Worm (Caenorhabditis elegans) whole organism, L2 larva: ENCODE results near the gene cor-1.
A peak's percentile ranks its signal among the peaks of the same experiment; 100 is the strongest.

Experiments
- C34F6.9 ChIP-seq: fragments of 150-350 bp; optimal IDR thresholded peaks from 2 replicates; lab custom pipeline; 2014; ENCODE audit warnings: missing biosample characterization, missing genetic modification characterization
- F13H6.1 ChIP-seq: sonication (generic microtip); optimal IDR thresholded peaks from 2 replicates; lab custom pipeline; 2016; ENCODE audit warnings: missing genetic modification characterization, missing compliant biosample characterization
- R02D3.7 ChIP-seq: fragments of 150-350 bp; optimal IDR thresholded peaks from 2 replicates; lab custom pipeline; 2014; ENCODE audit warnings: missing biosample characterization, missing genetic modification characterization
- Y55F3AM.14 ChIP-seq: fragments of 200-800 bp; sonication (Bioruptor generic); optimal IDR thresholded peaks from 2 replicates; lab custom pipeline; 2018; ENCODE audit warnings: mild to moderate bottlenecking, missing genetic modification characterization, missing compliant biosample characterization
- ZK546.5 ChIP-seq: sonication (generic microtip); optimal IDR thresholded peaks from 2 replicates; lab custom pipeline; 2017; ENCODE audit warnings: missing biosample characterization, missing genetic modification characterization
- alr-1 ChIP-seq: fragments of 150-350 bp; optimal IDR thresholded peaks from 2 replicates; lab custom pipeline; 2014; ENCODE audit warnings: missing biosample characterization, missing genetic modification characterization
- aly-2 ChIP-seq: fragments of 150-350 bp; optimal IDR thresholded peaks from 2 replicates; lab custom pipeline; 2014; ENCODE audit warnings: missing biosample characterization, missing genetic modification characterization
- ama-1 ChIP-seq: fragments of 150-350 bp; optimal IDR thresholded peaks from 2 replicates; lab custom pipeline; 2018; ENCODE audit warnings: inconsistent platforms
- blmp-1 ChIP-seq: sonication (generic microtip); optimal IDR thresholded peaks from 2 replicates; lab custom pipeline; 2017; ENCODE audit warnings: missing genetic modification characterization, mild to moderate bottlenecking, missing compliant biosample characterization, antibody characterized with exemption, moderate library complexity; ENCODE audit not compliant: insufficient read depth
- ceh-16 ChIP-seq: fragments of 150-350 bp; optimal IDR thresholded peaks from 2 replicates; lab custom pipeline; 2014; ENCODE audit warnings: missing biosample characterization, missing genetic modification characterization
- ceh-82 ChIP-seq: fragments of 150-350 bp; optimal IDR thresholded peaks from 2 replicates; lab custom pipeline; 2014; ENCODE audit warnings: missing biosample characterization, missing genetic modification characterization
- crh-2 ChIP-seq: sonication (generic microtip); optimal IDR thresholded peaks from 2 replicates; lab custom pipeline; 2017; ENCODE audit warnings: missing biosample characterization, missing genetic modification characterization
- dmd-4 ChIP-seq: sonication (generic microtip); optimal IDR thresholded peaks from 2 replicates; lab custom pipeline; 2017; ENCODE audit warnings: missing biosample characterization, missing genetic modification characterization
- egl-27 ChIP-seq: sonication (generic microtip); optimal IDR thresholded peaks from 3 replicates; lab custom pipeline; 2017; ENCODE audit warnings: missing biosample characterization, missing genetic modification reagents, missing genetic modification characterization
- elt-1 ChIP-seq: fragments of 150-350 bp; optimal IDR thresholded peaks from 2 replicates; lab custom pipeline; 2014; ENCODE audit warnings: missing biosample characterization, missing genetic modification characterization
- elt-3 ChIP-seq: sonication (generic microtip); optimal IDR thresholded peaks from 2 replicates; lab custom pipeline; 2017; ENCODE audit warnings: missing biosample characterization, missing genetic modification characterization
- fos-1 ChIP-seq: fragments of 150-350 bp; optimal IDR thresholded peaks from 2 replicates; lab custom pipeline; 2014; ENCODE audit warnings: missing biosample characterization, missing genetic modification characterization
- gmeb-1 ChIP-seq: fragments of 150-350 bp; optimal IDR thresholded peaks from 2 replicates; lab custom pipeline; 2014; ENCODE audit warnings: missing biosample characterization, missing genetic modification characterization
- lin-11 ChIP-seq: fragments of 150-350 bp; sonication (generic microtip); optimal IDR thresholded peaks from 2 replicates; lab custom pipeline; 2014; ENCODE audit warnings: missing biosample characterization, missing genetic modification characterization, inconsistent platforms, mixed read lengths
- lin-13 ChIP-seq: fragments of 150-350 bp; optimal IDR thresholded peaks from 2 replicates; lab custom pipeline; 2014; ENCODE audit warnings: missing biosample characterization, missing genetic modification reagents, missing genetic modification characterization
- lin-39 ChIP-seq: fragments of 150-350 bp; optimal IDR thresholded peaks from 2 replicates; lab custom pipeline; 2014; ENCODE audit warnings: missing biosample characterization, missing genetic modification reagents, missing genetic modification characterization
- lsy-2 ChIP-seq, 2 experiments: fragments of 150-350 bp in 1 of 2; sonication (generic microtip) in 1 of 2; optimal IDR thresholded peaks; 2 replicates each; lab custom pipeline; 2014 to 2017; ENCODE audit warnings: missing biosample characterization in 2 of 2, missing genetic modification characterization in 2 of 2
- mab-5 ChIP-seq: fragments of 150-350 bp; optimal IDR thresholded peaks from 2 replicates; lab custom pipeline; 2014; ENCODE audit warnings: missing biosample characterization, missing genetic modification characterization
- mbf-1 ChIP-seq: sonication (generic microtip); optimal IDR thresholded peaks from 2 replicates; lab custom pipeline; 2017; ENCODE audit warnings: missing biosample characterization, missing genetic modification characterization
- mdl-1 ChIP-seq, 2 experiments: fragments of 150-350 bp in 1 of 2; sonication (generic microtip) in 1 of 2; optimal IDR thresholded peaks; 2 replicates each; lab custom pipeline; 2017; ENCODE audit warnings: missing biosample characterization in 2 of 2, missing genetic modification characterization in 2 of 2
- nhr-10 ChIP-seq: sonication (generic microtip); optimal IDR thresholded peaks from 2 replicates; lab custom pipeline; 2017; ENCODE audit warnings: missing biosample characterization, missing genetic modification characterization
- nhr-11 ChIP-seq: fragments of 150-350 bp; optimal IDR thresholded peaks from 2 replicates; lab custom pipeline; 2014; ENCODE audit warnings: missing biosample characterization, missing genetic modification characterization
- nhr-12 ChIP-seq: fragments of 150-350 bp; optimal IDR thresholded peaks from 2 replicates; lab custom pipeline; 2014; ENCODE audit warnings: missing biosample characterization, missing genetic modification characterization
- nhr-129 ChIP-seq: fragments of 150-350 bp; optimal IDR thresholded peaks from 2 replicates; lab custom pipeline; 2014; ENCODE audit warnings: missing biosample characterization, missing genetic modification characterization
- nhr-21 ChIP-seq: fragments of 150-350 bp; optimal IDR thresholded peaks from 2 replicates; lab custom pipeline; 2014; ENCODE audit warnings: missing biosample characterization, missing genetic modification characterization
- nhr-23 ChIP-seq: fragments of 150-350 bp; optimal IDR thresholded peaks from 2 replicates; lab custom pipeline; 2014; ENCODE audit warnings: missing biosample characterization, missing genetic modification reagents, missing genetic modification characterization
- nhr-237 ChIP-seq: fragments of 150-350 bp; optimal IDR thresholded peaks from 2 replicates; lab custom pipeline; 2014; ENCODE audit warnings: missing biosample characterization, missing genetic modification characterization
- nhr-25 ChIP-seq: fragments of 150-350 bp; sonication (generic microtip); optimal IDR thresholded peaks from 3 replicates; lab custom pipeline; 2014; ENCODE audit warnings: missing biosample characterization, missing genetic modification characterization
- nhr-6 ChIP-seq: fragments of 150-350 bp; optimal IDR thresholded peaks from 2 replicates; lab custom pipeline; 2014; ENCODE audit warnings: missing biosample characterization, missing genetic modification characterization
- nhr-77 ChIP-seq: fragments of 150-350 bp; optimal IDR thresholded peaks from 2 replicates; lab custom pipeline; 2014; ENCODE audit warnings: missing biosample characterization, missing genetic modification characterization
- peb-1 ChIP-seq: fragments of 150-350 bp; optimal IDR thresholded peaks from 2 replicates; lab custom pipeline; 2014; ENCODE audit warnings: missing biosample characterization, missing genetic modification characterization
- sem-4 ChIP-seq: fragments of 150-350 bp; optimal IDR thresholded peaks from 2 replicates; lab custom pipeline; 2014; ENCODE audit warnings: missing biosample characterization, missing genetic modification reagents, missing genetic modification characterization
- skn-1 ChIP-seq: sonication (generic microtip); optimal IDR thresholded peaks from 2 replicates; lab custom pipeline; 2017; ENCODE audit warnings: missing biosample characterization, missing genetic modification characterization
- sma-3 ChIP-seq: sonication (generic microtip); optimal IDR thresholded peaks from 2 replicates; lab custom pipeline; 2016; ENCODE audit warnings: missing genetic modification reagents, missing genetic modification characterization, missing compliant biosample characterization
- sma-9 ChIP-seq, 2 experiments: fragments of 150-350 bp in 1 of 2; sonication (generic microtip) in 1 of 2; optimal IDR thresholded peaks; 2 replicates each; lab custom pipeline; 2014 to 2016; ENCODE audit warnings: missing genetic modification characterization in 2 of 2, mild to moderate bottlenecking in 1 of 2, missing biosample characterization in 1 of 2, missing compliant biosample characterization in 1 of 2, missing genetic modification reagents in 1 of 2, moderate library complexity in 1 of 2
- snpc-4 ChIP-seq: fragments of 150-350 bp; optimal IDR thresholded peaks from 2 replicates; lab custom pipeline; 2014; ENCODE audit warnings: missing biosample characterization, missing genetic modification characterization
- unc-39 ChIP-seq: fragments of 150-350 bp; optimal IDR thresholded peaks from 2 replicates; lab custom pipeline; 2014; ENCODE audit warnings: missing biosample characterization, missing genetic modification characterization
- unc-55 ChIP-seq: fragments of 150-350 bp; sonication (generic microtip); optimal IDR thresholded peaks from 3 replicates; lab custom pipeline; 2014; ENCODE audit warnings: missing biosample characterization, missing genetic modification reagents, missing genetic modification characterization
- unc-62 ChIP-seq: fragments of 150-350 bp; optimal IDR thresholded peaks from 2 replicates; lab custom pipeline; 2014; ENCODE audit warnings: missing biosample characterization, missing genetic modification reagents, missing genetic modification characterization
- zag-1 ChIP-seq: fragments of 150-350 bp; optimal IDR thresholded peaks from 2 replicates; lab custom pipeline; 2014; ENCODE audit warnings: missing biosample characterization, missing genetic modification characterization
- ztf-1 ChIP-seq: fragments of 200-800 bp; sonication (Bioruptor generic); conservative IDR thresholded peaks from 2 replicates; pipeline ENCODE4 v1.3.6; 2022; ENCODE audit warnings: missing genetic modification characterization, missing compliant biosample characterization
- ztf-11 ChIP-seq: sonication (generic microtip); optimal IDR thresholded peaks from 2 replicates; lab custom pipeline; 2017; ENCODE audit warnings: missing biosample characterization, missing genetic modification characterization
- ztf-4 ChIP-seq: fragments of 150-350 bp; optimal IDR thresholded peaks from 2 replicates; lab custom pipeline; 2014; ENCODE audit warnings: missing biosample characterization, missing genetic modification characterization

The cor-1 gene

ce11 chrIII:10214540-10214979, 34.4 kb upstream of the cor-1 start (continued):
- TF ChIP-seq skn-1 (tag; lab: Kevin White, UChicago) (no peak), mbf-1 (tag; lab: Kevin White, UChicago) (no peak), nhr-12 (tag; lab: Kevin White, UChicago) (no peak), sma-9 (GFP tag; optimal IDR thresholded peaks at IDR 0.05; lab: Kevin White, UChicago) (peak; percentile 8), sma-9 (tag; optimal IDR thresholded peaks at IDR 0.05; lab: Kevin White, UChicago) (no peak)

ce11 chrIII:10215882-10216281, 33.0 kb upstream of the cor-1 start:
- TF ChIP-seq ceh-16 (tag; lab: Kevin White, UChicago): no peak
- no peak for TF ChIP-seq lsy-2 (tag; optimal IDR thresholded peaks at IDR 0.05; lab: Kevin White, UChicago)
- no peak for TF ChIP-seq sem-4 (tag; lab: Kevin White, UChicago)
- TF ChIP-seq R02D3.7: no peak
- TF ChIP-seq, all 48 proteins: peak for 0

- TF ChIP-seq elt-1 (tag; lab: Kevin White, UChicago): no peak
- peak; percentile 96 for TF ChIP-seq crh-2 (tag; lab: Kevin White, UChicago)
- TF ChIP-seq mdl-1 (tag; optimal IDR thresholded peaks at IDR 0.05; lab: Kevin White, UChicago): peak; percentile 42 to 85
- peak; percentile 91 for TF ChIP-seq nhr-21
- no peak for TF ChIP-seq skn-1 (tag; lab: Kevin White, UChicago)
- peak; percentile 68 for TF ChIP-seq unc-55
- peak; percentile 58 for TF ChIP-seq gmeb-1 (tag; lab: Kevin White, UChicago)
- no peak for TF ChIP-seq elt-3 (tag; lab: Kevin White, UChicago)
- TF ChIP-seq ceh-16 (tag; lab: Kevin White, UChicago): no peak
- TF ChIP-seq nhr-129 (tag; lab: Kevin White, UChicago): peak; percentile 84
- TF ChIP-seq aly-2 (tag; lab: Kevin White, UChicago): no peak
- no peak for TF ChIP-seq alr-1
- TF ChIP-seq ceh-82 (tag; lab: Kevin White, UChicago): no peak
- TF ChIP-seq F13H6.1 (tag; lab: Kevin White, UChicago): peak; percentile 86
- no peak for TF ChIP-seq peb-1
- no peak for TF ChIP-seq mbf-1 (tag; lab: Kevin White, UChicago)
- no peak for TF ChIP-seq Y55F3AM.14 (GFP tag; lab: Kevin White, UChicago)
- no peak for TF ChIP-seq nhr-11 (tag; lab: Kevin White, UChicago)
- TF ChIP-seq sem-4 (tag; lab: Kevin White, UChicago): peak; percentile 41
- no peak for TF ChIP-seq unc-62 (GFP tag; lab: Kevin White, UChicago)
- TF ChIP-seq dmd-4 (tag; lab: Kevin White, UChicago): no peak
- TF ChIP-seq lin-11: peak; percentile 26
- TF ChIP-seq nhr-25 (tag; lab: Kevin White, UChicago): peak; percentile 88
- peak; percentile 76 for TF ChIP-seq ama-1
- TF ChIP-seq egl-27 (tag; lab: Kevin White, UChicago): no peak
- TF ChIP-seq fos-1 (tag; lab: Kevin White, UChicago): peak; percentile 85
- TF ChIP-seq nhr-12 (tag; lab: Kevin White, UChicago): no peak
- TF ChIP-seq C34F6.9 (tag; lab: Kevin White, UChicago): peak; percentile 84
- TF ChIP-seq lin-13 (GFP tag; lab: Kevin White, UChicago): peak; percentile 80
- no peak for TF ChIP-seq ZK546.5
- TF ChIP-seq zag-1 (tag; lab: Kevin White, UChicago): peak; percentile 50
- no peak for TF ChIP-seq nhr-77 (tag; lab: Kevin White, UChicago)
- no peak for TF ChIP-seq nhr-10
- peak; percentile 36 for TF ChIP-seq mab-5
- no peak for TF ChIP-seq ztf-1 (GFP tag; lab: Robert Waterston, UW)
- TF ChIP-seq nhr-6 (tag; lab: Kevin White, UChicago): peak; percentile 15
- no peak for TF ChIP-seq lin-39 (tag; lab: Kevin White, UChicago)
- TF ChIP-seq blmp-1 (tag; lab: Kevin White, UChicago): peak; percentile 71
- TF ChIP-seq nhr-237 (tag; lab: Kevin White, UChicago): no peak
- TF ChIP-seq nhr-23 (tag; lab: Kevin White, UChicago): no peak
- TF ChIP-seq unc-39 (tag; lab: Kevin White, UChicago): no peak
- TF ChIP-seq ztf-11 (tag; lab: Kevin White, UChicago): no peak
- TF ChIP-seq ztf-4 (tag; lab: Kevin White, UChicago): peak; percentile 77
- TF ChIP-seq lsy-2 (tag; optimal IDR thresholded peaks at IDR 0.05; lab: Kevin White, UChicago): peak; percentile 59 to 92
- peak; percentile 48 for TF ChIP-seq snpc-4 (tag; lab: Kevin White, UChicago)
- TF ChIP-seq R02D3.7: no peak
- TF ChIP-seq sma-9 (GFP tag; optimal IDR thresholded peaks at IDR 0.05; lab: Kevin White, UChicago): no peak
- no peak for TF ChIP-seq sma-9 (tag; optimal IDR thresholded peaks at IDR 0.05; lab: Kevin White, UChicago)
- TF ChIP-seq sma-3 (GFP tag; lab: Kevin White, UChicago): peak; percentile 90
- TF ChIP-seq, all 48 proteins: peak for 22
These were observed 32.2 kb upstream of the cor-1 start, which contains the start of gene cts-1 for ce11 chrIII:10216585-10217278. cts-1 (minus strand) TSS chrIII:10216635.
